Worm (Caenorhabditis elegans) whole organism, L3 larva: ENCODE measurements around the gene F16G10.6.

Experiments
- ama-1 ChIP-seq: fragments of 150-350 bp; optimal IDR thresholded peaks from 2 replicates; lab custom pipeline; 2018
- ceh-16 ChIP-seq: sonication (generic microtip); optimal IDR thresholded peaks from 2 replicates; lab custom pipeline; 2017; ENCODE audit warnings: missing biosample characterization, missing genetic modification characterization
- egl-27 ChIP-seq: sonication (generic microtip); optimal IDR thresholded peaks from 4 replicates; lab custom pipeline; 2017; ENCODE audit warnings: missing biosample characterization, missing genetic modification reagents, missing genetic modification characterization
- lin-39 ChIP-seq: fragments of 150-350 bp; optimal IDR thresholded peaks from 2 replicates; lab custom pipeline; 2018; ENCODE audit warnings: missing biosample characterization, missing genetic modification reagents, missing genetic modification characterization
- ztf-4 ChIP-seq: fragments of 150-350 bp; optimal IDR thresholded peaks from 2 replicates; lab custom pipeline; 2014; ENCODE audit warnings: missing biosample characterization, missing genetic modification characterization

- TF ChIP-seq ama-1 (no peak), ztf-4 (no peak), ceh-16 (tag; lab: Kevin White, UChicago) (no peak), lin-39 (tag; lab: Kevin White, UChicago) (no peak), egl-27 (no peak)
These were observed 37.8 kb upstream of the F16G10.6 start, which contains the start of gene fbxa-4 for ce11 chrII:2415439-2415838.
